Fruit fly (Drosophila melanogaster): Measurements from ENCODE around the gene REPTOR.
A peak's percentile ranks its signal among the peaks of the same experiment; 100 is the strongest.

The REPTOR gene

dm6 chr3R:24625517-24625925 lies 42.9 kb upstream of the REPTOR start, which contains the start of the genes Syx18 and atl (continued):
- TF ChIP-seq psq (GFP tag; optimal IDR thresholded peaks at IDR 0.05) (no peak), CG13894 (tag; optimal IDR thresholded peaks at IDR 0.05) (no peak), CG15514 (GFP tag; optimal IDR thresholded peaks at IDR 0.05) (peak; percentile 55), da (GFP tag; optimal IDR thresholded peaks at IDR 0.05) (no peak), zfh2 (GFP tag; optimal IDR thresholded peaks at IDR 0.05) (no peak), CG14014 (GFP tag; IDR thresholded peaks at IDR 0.05) (no peak), Spps (tag; optimal IDR thresholded peaks at IDR 0.05) (no peak), lmd (GFP tag; IDR thresholded peaks at IDR 0.05) (no peak), CG15696 (tag; optimal IDR thresholded peaks at IDR 0.05) (no peak), sens (GFP tag) (peak; percentile 84), C15 (GFP tag; IDR thresholded peaks at IDR 0.05) (no peak), CG4282 (GFP tag; optimal IDR thresholded peaks at IDR 0.05) (no peak), HmgZ (tag; optimal IDR thresholded peaks at IDR 0.05) (peak; percentile 85), CG2678 (tag; optimal IDR thresholded peaks at IDR 0.05) (no peak), CG11560 (tag; IDR thresholded peaks at IDR 0.05) (no peak), MESR4 (GFP tag; optimal IDR thresholded peaks at IDR 0.05) (peak; percentile 96), CG11696 (GFP tag; IDR thresholded peaks at IDR 0.05) (no peak), dysf (GFP tag; IDR thresholded peaks at IDR 0.05) (no peak), crp (GFP tag; optimal IDR thresholded peaks at IDR 0.05) (peak in 1 of 2 experiments; percentile 23), ro (GFP tag; IDR thresholded peaks at IDR 0.05) (no peak), CG30403 (GFP tag; optimal IDR thresholded peaks at IDR 0.05) (no peak), wor (GFP tag; IDR thresholded peaks at IDR 0.05) (no peak), Ptx1 (GFP tag; IDR thresholded peaks at IDR 0.05) (no peak), run (tag; optimal IDR thresholded peaks at IDR 0.05) (no peak), YL-1 (GFP tag; optimal IDR thresholded peaks at IDR 0.05) (peak; percentile 94), Atf3 (GFP tag; optimal IDR thresholded peaks at IDR 0.05) (no peak), CG15073 (GFP tag; optimal IDR thresholded peaks at IDR 0.05) (no peak), Camta (GFP tag; optimal IDR thresholded peaks at IDR 0.05) (peak; percentile 21), CG18599 (GFP tag; optimal IDR thresholded peaks at IDR 0.05) (no peak), disco-r (GFP tag; optimal IDR thresholded peaks at IDR 0.05) (no peak), seq (GFP tag; IDR thresholded peaks at IDR 0.05) (no peak), Ssrp (tag; optimal IDR thresholded peaks at IDR 0.05) (no peak), ken (GFP tag; IDR thresholded peaks at IDR 0.05) (no peak), CG12071 (GFP tag; optimal IDR thresholded peaks at IDR 0.05) (no peak), Elba2 (GFP tag; optimal IDR thresholded peaks at IDR 0.05) (no peak), sr (GFP tag; IDR thresholded peaks at IDR 0.05) (no peak), jing (GFP tag; optimal IDR thresholded peaks at IDR 0.05) (no peak), CG8478 (optimal IDR thresholded peaks at IDR 0.05) (peak; percentile 38), CG17829 (tag; optimal IDR thresholded peaks at IDR 0.05) (peak; percentile 64), chif (GFP tag; optimal IDR thresholded peaks at IDR 0.05) (no peak), CG10321 (GFP tag; IDR thresholded peaks at IDR 0.05) (no peak), slou (GFP tag; optimal IDR thresholded peaks at IDR 0.05) (no peak), Mes4 (GFP tag; optimal IDR thresholded peaks at IDR 0.05) (no peak), CG31224 (GFP tag; IDR thresholded peaks at IDR 0.05) (no peak), Nf-YB (GFP tag; optimal IDR thresholded peaks at IDR 0.05) (no peak), CG3838 (GFP tag; optimal IDR thresholded peaks at IDR 0.05) (no peak), CG6254 (GFP tag; optimal IDR thresholded peaks at IDR 0.05) (no peak), CG2199 (GFP tag; IDR thresholded peaks at IDR 0.05) (no peak), HLH4C (GFP tag; IDR thresholded peaks at IDR 0.05; ENCODE audit: partially characterized antibody) (no peak), Fer2 (tag; optimal IDR thresholded peaks at IDR 0.05) (no peak), so (GFP tag; IDR thresholded peaks at IDR 0.05) (no peak), CG18476 (GFP tag; optimal IDR thresholded peaks at IDR 0.05) (no peak), ap (GFP tag; IDR thresholded peaks at IDR 0.05) (no peak)
